Fruit fly (Drosophila melanogaster) whole organism, prepupa: ENCODE data around the gene Dok.
A peak's percentile ranks its signal among the peaks of the same experiment; 100 is the strongest.

Experiments used
- Blimp-1 ChIP-seq: fragments of 200-800 bp; sonication (Bioruptor generic); optimal IDR thresholded peaks from 3 replicates; lab custom pipeline; 2017; ENCODE audit warnings: missing biosample characterization, missing genetic modification characterization, mild to moderate bottlenecking, moderate library complexity, missing genetic modification reagents
- CG10631 ChIP-seq: fragments of 200-800 bp; sonication (Bioruptor generic); optimal IDR thresholded peaks from 2 replicates; lab custom pipeline; 2016; ENCODE audit warnings: missing biosample characterization, missing genetic modification characterization
- CG11294 ChIP-seq: fragments of 200-800 bp; sonication (Bioruptor generic); IDR thresholded peaks from 2 replicates; pipeline ENCODE4 v1.3.6; 2022; ENCODE audit warnings: missing biosample characterization, missing genetic modification characterization
- CG11762 ChIP-seq: fragments of 200-800 bp; sonication (Bioruptor generic); optimal IDR thresholded peaks from 3 replicates; lab custom pipeline; 2016; ENCODE audit warnings: missing biosample characterization, missing genetic modification characterization; ENCODE audit not compliant: insufficient read depth
- CG11902 ChIP-seq: fragments of 200-800 bp; sonication (Bioruptor generic); optimal IDR thresholded peaks from 3 replicates; lab custom pipeline; 2016; ENCODE audit warnings: missing biosample characterization, missing genetic modification characterization
- CG15336 ChIP-seq: fragments of 200-800 bp; sonication (Bioruptor generic); IDR thresholded peaks from 2 replicates; pipeline ENCODE4 v1.3.6; 2022; ENCODE audit warnings: missing biosample characterization, missing genetic modification characterization
- CG1621 ChIP-seq: fragments of 200-800 bp; sonication (Bioruptor generic); optimal IDR thresholded peaks from 3 replicates; lab custom pipeline; 2018; ENCODE audit warnings: missing biosample characterization, mild to moderate bottlenecking, missing genetic modification characterization
- CG16779 ChIP-seq: fragments of 200-800 bp; sonication (Bioruptor generic); optimal IDR thresholded peaks from 3 replicates; lab custom pipeline; 2017; ENCODE audit warnings: missing biosample characterization, mild to moderate bottlenecking, missing genetic modification characterization
- CG31627 ChIP-seq: fragments of 200-800 bp; sonication (Bioruptor generic); optimal IDR thresholded peaks from 3 replicates; lab custom pipeline; 2016; ENCODE audit warnings: missing biosample characterization, missing genetic modification characterization
- CG32006 ChIP-seq: fragments of 200-800 bp; sonication (Bioruptor generic); optimal IDR thresholded peaks from 3 replicates; lab custom pipeline; 2017; ENCODE audit warnings: missing biosample characterization, mild to moderate bottlenecking, missing genetic modification characterization
- CG34406 ChIP-seq: fragments of 200-800 bp; sonication (Bioruptor generic); optimal IDR thresholded peaks from 3 replicates; lab custom pipeline; 2016; ENCODE audit warnings: missing biosample characterization, missing genetic modification characterization
- CG3919 ChIP-seq: fragments of 200-800 bp; sonication (Bioruptor generic); optimal IDR thresholded peaks from 3 replicates; lab custom pipeline; 2016; ENCODE audit warnings: missing biosample characterization, missing genetic modification characterization
- CG6163 ChIP-seq: fragments of 200-800 bp; sonication (Bioruptor generic); IDR thresholded peaks from 3 replicates; pipeline ENCODE4 v1.3.6; 2022; ENCODE audit warnings: missing biosample characterization, missing genetic modification characterization
- CG6792 ChIP-seq: fragments of 200-800 bp; sonication (Bioruptor generic); optimal IDR thresholded peaks from 3 replicates; lab custom pipeline; 2016; ENCODE audit warnings: missing biosample characterization, missing genetic modification characterization
- CG6808 ChIP-seq: fragments of 200-800 bp; sonication (Bioruptor generic); optimal IDR thresholded peaks from 3 replicates; lab custom pipeline; 2017; ENCODE audit warnings: missing biosample characterization, missing genetic modification characterization, mild to moderate bottlenecking, moderate library complexity, missing genetic modification reagents
- CG6854 ChIP-seq: fragments of 200-800 bp; sonication (Bioruptor generic); optimal IDR thresholded peaks from 2 replicates; lab custom pipeline; 2017; ENCODE audit warnings: missing biosample characterization, mild to moderate bottlenecking, missing genetic modification characterization
- CG7368 ChIP-seq: fragments of 200-800 bp; sonication (Bioruptor generic); optimal IDR thresholded peaks from 3 replicates; lab custom pipeline; 2016; ENCODE audit warnings: missing biosample characterization, missing genetic modification characterization
- CG8119 ChIP-seq: fragments of 200-800 bp; sonication (Bioruptor generic); IDR thresholded peaks from 3 replicates; pipeline ENCODE4 v1.3.6; 2022; ENCODE audit warnings: missing biosample characterization, missing genetic modification characterization
- CG8632 ChIP-seq: fragments of 200-800 bp; sonication (Bioruptor generic); optimal IDR thresholded peaks from 3 replicates; lab custom pipeline; 2016; ENCODE audit warnings: missing biosample characterization, missing genetic modification characterization
- CG9139 ChIP-seq: fragments of 200-800 bp; sonication (Bioruptor generic); optimal IDR thresholded peaks from 3 replicates; lab custom pipeline; 2017; ENCODE audit warnings: missing biosample characterization, mild to moderate bottlenecking, missing genetic modification characterization
- Eip75B ChIP-seq: fragments of 200-800 bp; sonication (Bioruptor generic); optimal IDR thresholded peaks from 3 replicates; lab custom pipeline; 2016; ENCODE audit warnings: missing biosample characterization, missing genetic modification characterization
- Eip78C ChIP-seq: fragments of 200-800 bp; sonication (Bioruptor generic); peaks from one replicate; lab custom pipeline; 2016; ENCODE audit warnings: missing biosample characterization, missing genetic modification characterization
- Eip93F ChIP-seq: fragments of 200-800 bp; sonication (Bioruptor generic); optimal IDR thresholded peaks from 2 replicates; lab custom pipeline; 2016; ENCODE audit warnings: missing biosample characterization, mild to moderate bottlenecking, missing genetic modification characterization
- Ets21C ChIP-seq: fragments of 200-800 bp; sonication (Bioruptor generic); optimal IDR thresholded peaks from 3 replicates; lab custom pipeline; 2016; ENCODE audit warnings: missing biosample characterization, missing genetic modification characterization
- Ets96B ChIP-seq: fragments of 200-800 bp; optimal IDR thresholded peaks from 2 replicates; lab custom pipeline; 2019; ENCODE audit warnings: missing biosample characterization, mild to moderate bottlenecking, missing genetic modification characterization, moderate library complexity
- Gug ChIP-seq: fragments of 200-800 bp; sonication (Bioruptor generic); IDR thresholded peaks from 2 replicates; pipeline ENCODE4 v1.3.6; 2022; ENCODE audit warnings: missing biosample characterization, missing genetic modification characterization
- Hr38 ChIP-seq: sonication (Bioruptor generic); optimal IDR thresholded peaks from 2 replicates; lab custom pipeline; 2016; ENCODE audit warnings: missing biosample characterization, missing genetic modification characterization
- Hr39 ChIP-seq: fragments of 200-800 bp; sonication (Bioruptor generic); optimal IDR thresholded peaks from 2 replicates; lab custom pipeline; 2016; ENCODE audit warnings: missing biosample characterization, missing genetic modification characterization
- Smox ChIP-seq: fragments of 200-800 bp; sonication (Bioruptor generic); optimal IDR thresholded peaks from 3 replicates; lab custom pipeline; 2016; ENCODE audit warnings: missing biosample characterization, missing genetic modification characterization
- Sox102F ChIP-seq: fragments of 200-800 bp; sonication (Bioruptor generic); optimal IDR thresholded peaks from 2 replicates; lab custom pipeline; 2016; ENCODE audit warnings: missing biosample characterization, mild to moderate bottlenecking, missing genetic modification characterization
- Sox14 ChIP-seq: fragments of 200-800 bp; sonication (Bioruptor generic); optimal IDR thresholded peaks from 3 replicates; lab custom pipeline; 2016; ENCODE audit warnings: missing biosample characterization, missing genetic modification characterization
- Sox15 ChIP-seq: fragments of 200-800 bp; sonication (Bioruptor generic); optimal IDR thresholded peaks from 3 replicates; lab custom pipeline; 2016; ENCODE audit warnings: missing biosample characterization, missing genetic modification characterization
- achi ChIP-seq: fragments of 200-800 bp; sonication (Bioruptor generic); optimal IDR thresholded peaks from 3 replicates; lab custom pipeline; 2016; ENCODE audit warnings: missing biosample characterization, missing genetic modification characterization
- acj6 ChIP-seq: fragments of 200-800 bp; sonication (Bioruptor generic); optimal IDR thresholded peaks from 3 replicates; lab custom pipeline; 2016; ENCODE audit warnings: missing biosample characterization, missing genetic modification characterization
- cyc ChIP-seq: fragments of 200-800 bp; sonication (Bioruptor generic); optimal IDR thresholded peaks from 3 replicates; lab custom pipeline; 2016; ENCODE audit warnings: missing biosample characterization, missing genetic modification characterization
- dac ChIP-seq: fragments of 200-800 bp; sonication (Bioruptor generic); optimal IDR thresholded peaks from 2 replicates; lab custom pipeline; 2017; ENCODE audit warnings: missing biosample characterization, mild to moderate bottlenecking, missing genetic modification characterization
- eg ChIP-seq: fragments of 200-800 bp; sonication (Bioruptor generic); IDR thresholded peaks from 3 replicates; pipeline ENCODE4 v1.3.6; 2022; ENCODE audit warnings: missing biosample characterization, missing genetic modification characterization
- esn ChIP-seq: fragments of 200-800 bp; sonication (Bioruptor generic); optimal IDR thresholded peaks from 2 replicates; lab custom pipeline; 2016; ENCODE audit warnings: missing biosample characterization, mild to moderate bottlenecking, missing genetic modification characterization, moderate library complexity
- fd59A ChIP-seq: fragments of 200-800 bp; sonication (Bioruptor generic); optimal IDR thresholded peaks from 2 replicates; lab custom pipeline; 2017; ENCODE audit warnings: missing biosample characterization, mild to moderate bottlenecking, missing genetic modification characterization, missing genetic modification reagents
- fkh ChIP-seq: fragments of 200-800 bp; sonication (Bioruptor generic); optimal IDR thresholded peaks from 3 replicates; lab custom pipeline; 2017; ENCODE audit warnings: missing biosample characterization, mild to moderate bottlenecking, missing genetic modification characterization, moderate library complexity
- lz ChIP-seq: fragments of 200-800 bp; sonication (Bioruptor generic); optimal IDR thresholded peaks from 3 replicates; lab custom pipeline; 2016; ENCODE audit warnings: missing biosample characterization, missing genetic modification characterization
- net ChIP-seq: fragments of 200-800 bp; sonication (Bioruptor generic); optimal IDR thresholded peaks from 3 replicates; lab custom pipeline; 2016; ENCODE audit warnings: missing biosample characterization, missing genetic modification characterization
- pdm3 ChIP-seq: fragments of 200-800 bp; sonication (Bioruptor generic); optimal IDR thresholded peaks from 3 replicates; lab custom pipeline; 2016; ENCODE audit warnings: missing biosample characterization, missing genetic modification characterization
- salr ChIP-seq, 2 experiments: fragments of 200-800 bp; sonication (Bioruptor generic); optimal IDR thresholded peaks; 3 replicates each; lab custom pipeline; 2016 to 2018; ENCODE audit warnings: missing biosample characterization in 2 of 2, missing genetic modification characterization in 2 of 2, mild to moderate bottlenecking in 1 of 2
- spab ChIP-seq: fragments of 200-800 bp; sonication (Bioruptor generic); optimal IDR thresholded peaks from 2 replicates; lab custom pipeline; 2017; ENCODE audit warnings: missing biosample characterization, mild to moderate bottlenecking, missing genetic modification characterization, missing genetic modification reagents
- ss ChIP-seq, 2 experiments: fragments of 200-800 bp; sonication (Bioruptor generic); optimal IDR thresholded peaks; 2 replicates in 1 of 2; 3 replicates in 1 of 2; lab custom pipeline; 2017 to 2018; ENCODE audit warnings: mild to moderate bottlenecking in 2 of 2, missing biosample characterization in 2 of 2, missing genetic modification characterization in 2 of 2, moderate library complexity in 1 of 2
- topi ChIP-seq: fragments of 200-800 bp; sonication (Bioruptor generic); optimal IDR thresholded peaks from 3 replicates; lab custom pipeline; 2016; ENCODE audit warnings: missing biosample characterization, missing genetic modification characterization

The Dok gene

DNA sequence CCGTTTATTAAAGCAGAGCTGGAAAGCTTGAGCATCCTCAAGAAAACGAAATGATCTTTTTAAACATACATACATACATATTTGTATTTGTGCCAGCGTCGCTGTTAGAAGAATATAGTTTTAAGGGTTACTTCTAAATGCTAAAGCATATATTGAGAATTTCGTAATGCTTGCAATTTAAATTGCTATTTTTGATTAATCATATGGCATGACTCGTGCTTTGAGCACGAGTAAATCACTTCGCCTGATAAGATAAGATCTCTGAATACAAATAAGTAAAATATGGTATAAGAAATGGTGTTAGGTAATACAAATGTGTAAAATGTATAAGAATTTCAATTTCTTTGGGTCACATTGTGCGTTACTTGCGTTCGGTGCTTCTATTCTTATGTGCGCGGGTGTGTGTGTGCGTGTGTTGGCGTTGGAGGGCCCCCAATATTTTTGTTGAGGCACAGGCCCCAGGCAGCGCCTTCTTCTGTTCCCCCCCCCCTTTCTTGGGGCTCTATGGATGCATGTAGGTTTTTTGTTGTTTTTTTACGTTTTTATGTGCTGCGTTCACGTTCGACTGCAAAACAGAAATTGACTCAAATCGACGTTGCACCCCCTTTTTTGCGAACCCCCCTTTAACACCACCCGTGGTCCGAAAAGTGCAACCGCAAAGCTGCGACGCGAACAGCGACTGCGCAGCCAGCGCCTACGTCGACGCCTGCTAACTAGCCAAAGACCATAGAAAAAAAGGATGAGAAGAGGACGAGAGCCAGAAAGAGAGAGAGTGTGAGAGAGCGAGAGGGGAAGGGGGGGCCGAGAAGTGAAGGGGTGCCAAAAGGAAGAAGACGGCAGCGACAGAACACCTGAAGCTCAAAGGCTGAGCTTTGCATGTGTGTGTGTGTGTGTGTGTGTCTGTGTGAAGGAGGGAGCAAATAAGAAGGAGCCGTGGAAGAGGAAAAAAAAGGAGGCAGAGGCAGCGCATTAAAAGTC, 22.4 kb upstream of the Dok start (continued):
- TF ChIP-seq acj6 (GFP tag; lab: Kevin White, UChicago) (peak; percentile 72), CG6854 (no peak), eg (peak; percentile 82), spab (GFP tag; lab: Kevin White, UChicago) (peak; percentile 79), Blimp-1 (GFP tag; lab: Kevin White, UChicago) (peak; percentile 52), fd59A (GFP tag; lab: Kevin White, UChicago) (peak; percentile 89), Sox14 (peak; percentile 82), CG11902 (GFP tag; lab: Kevin White, UChicago) (peak; percentile 42), CG31627 (GFP tag; lab: Kevin White, UChicago) (peak; percentile 85), CG15336 (peak; percentile 62), Smox (GFP tag; lab: Kevin White, UChicago) (peak; percentile 84)

DNA sequence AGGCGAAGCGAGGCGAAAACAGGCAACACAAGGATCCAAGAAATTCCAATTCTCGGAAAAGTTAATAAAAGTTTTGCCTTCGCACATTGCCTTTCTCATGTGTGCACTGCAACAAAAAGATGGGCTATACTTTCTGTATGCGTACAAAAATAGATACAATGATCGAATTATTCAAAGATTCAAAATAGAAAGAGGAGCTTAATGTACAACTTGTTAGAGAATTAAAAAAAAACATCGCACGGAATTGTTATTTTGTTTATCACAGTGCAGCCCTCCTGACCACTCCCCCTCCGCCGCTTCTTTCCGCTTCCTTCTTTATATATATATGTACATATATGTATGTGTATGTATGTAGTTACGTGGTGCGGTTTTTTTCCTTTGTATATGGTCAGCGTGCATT, 21.7 kb upstream of the Dok start:
- TF ChIP-seq ss (GFP tag; optimal IDR thresholded peaks at IDR 0.05; lab: Kevin White, UChicago) (peak; percentile 83 to 88), Hr38 (GFP tag; lab: Kevin White, UChicago) (no peak), CG15336 (peak; percentile 88), achi (GFP tag; lab: Kevin White, UChicago) (peak; percentile 93), CG6792 (GFP tag; lab: Kevin White, UChicago) (peak; percentile 92), Eip75B (GFP tag; lab: Kevin White, UChicago) (peak; percentile 93), CG8632 (GFP tag; lab: Kevin White, UChicago) (peak; percentile 92), CG11294 (GFP tag; lab: Robert Waterston, UW) (peak; percentile 49; the same call in 1 of the 2 replicates), CG9139 (peak; percentile 92), Eip78C (GFP tag; lab: Kevin White, UChicago) (peak; percentile 95), CG8119 (peak; percentile 78), CG7368 (GFP tag; lab: Kevin White, UChicago) (peak; percentile 91), Sox102F (GFP tag; lab: Kevin White, UChicago) (peak; percentile 91), net (GFP tag; lab: Kevin White, UChicago) (peak; percentile 84), CG11762 (GFP tag; lab: Kevin White, UChicago) (peak; percentile 93), CG31627 (GFP tag; lab: Kevin White, UChicago) (peak; percentile 95), Eip93F (GFP tag; lab: Kevin White, UChicago) (peak; percentile 93), Sox14 (peak; percentile 94), Ets21C (peak; percentile 93), CG32006 (GFP tag; lab: Kevin White, UChicago) (peak; percentile 83), Hr39 (GFP tag; lab: Kevin White, UChicago) (peak; percentile 97), CG6808 (GFP tag; lab: Kevin White, UChicago) (peak; percentile 93), CG11902 (GFP tag; lab: Kevin White, UChicago) (peak; percentile 89), fkh (GFP tag; lab: Kevin White, UChicago) (no peak), Ets96B (tag; lab: Kevin White, UChicago) (peak; percentile 90), esn (GFP tag; lab: Kevin White, UChicago) (peak; percentile 96), pdm3 (GFP tag; lab: Kevin White, UChicago) (peak; percentile 94), Gug (GFP tag; lab: Robert Waterston, UW) (peak; percentile 83), CG6163 (peak; percentile 95), CG1621 (tag; lab: Kevin White, UChicago) (peak; percentile 93), dac (peak; percentile 56), lz (GFP tag; lab: Kevin White, UChicago) (peak; percentile 95), CG10631 (GFP tag; lab: Kevin White, UChicago) (peak; percentile 96), Sox15 (GFP tag; lab: Kevin White, UChicago) (peak; percentile 93), salr (GFP tag; optimal IDR thresholded peaks at IDR 0.05; lab: Kevin White, UChicago) (peak; percentile 79 to 93), topi (GFP tag; lab: Kevin White, UChicago) (peak; percentile 95), Smox (GFP tag; lab: Kevin White, UChicago) (peak; percentile 94), CG16779 (tag; lab: Kevin White, UChicago) (peak; percentile 86), CG34406 (GFP tag; lab: Kevin White, UChicago) (peak; percentile 92), CG3919 (peak; percentile 96), cyc (GFP tag; lab: Kevin White, UChicago) (peak; percentile 96), eg (peak; percentile 85)
